Worm (Caenorhabditis elegans) whole organism, young adult: ENCODE measurements around the gene ZK643.2.
"Not testable (repeated sequence)": the region's sequence is repeated elsewhere in the genome, so short reads cannot be mapped to it uniquely, and the experiment has no call there.

Experiments used
- B0035.1 ChIP-seq: sonication (generic microtip); optimal IDR thresholded peaks from 2 replicates; lab custom pipeline; 2016; ENCODE audit warnings: missing genetic modification characterization, mild to moderate bottlenecking, missing compliant biosample characterization, missing genotype, missing genetic modification reagents
- F33H1.4 ChIP-seq: fragments of 200-800 bp; sonication (Bioruptor generic); IDR thresholded peaks from 2 replicates; pipeline ENCODE4 v1.3.6; 2022; ENCODE audit warnings: missing genetic modification reagents, missing genetic modification characterization, missing compliant biosample characterization
- F39B2.1 ChIP-seq: fragments of 200-800 bp; sonication (Bioruptor generic); IDR thresholded peaks from 2 replicates; pipeline ENCODE4 v1.3.6; 2022; ENCODE audit warnings: missing genetic modification reagents, missing genetic modification characterization, missing compliant biosample characterization
- F49E8.2 ChIP-seq: sonication (generic microtip); optimal IDR thresholded peaks from 3 replicates; lab custom pipeline; 2017; ENCODE audit warnings: missing genetic modification characterization, mild to moderate bottlenecking, missing compliant biosample characterization, antibody characterized with exemption, moderate library complexity; ENCODE audit not compliant: insufficient read depth
- Y67H2A.10 ChIP-seq: fragments of 200-800 bp; sonication (Bioruptor generic); conservative IDR thresholded peaks from 2 replicates; pipeline ENCODE4 v1.3.6; 2022; ENCODE audit warnings: missing genetic modification reagents, missing genetic modification characterization, missing compliant biosample characterization
- ZK185.1 ChIP-seq: sonication (generic microtip); optimal IDR thresholded peaks from 2 replicates; lab custom pipeline; 2016; ENCODE audit warnings: mild to moderate bottlenecking, missing genetic modification characterization, missing compliant biosample characterization; ENCODE audit not compliant: poor library complexity, severe bottlenecking
- akir-1 ChIP-seq: fragments of 200-800 bp; sonication (Bioruptor generic); optimal IDR thresholded peaks from 2 replicates; lab custom pipeline; 2018; ENCODE audit warnings: mild to moderate bottlenecking, missing genetic modification characterization, moderate library complexity, missing compliant biosample characterization
- aptf-2 ChIP-seq: fragments of 200-800 bp; sonication (Bioruptor generic); conservative IDR thresholded peaks from 2 replicates; pipeline ENCODE4 v1.3.6; 2022; ENCODE audit warnings: missing genetic modification reagents, missing genetic modification characterization, missing compliant biosample characterization
- aptf-3 ChIP-seq: fragments of 200-800 bp; sonication (Bioruptor generic); IDR thresholded peaks from 2 replicates; pipeline ENCODE4 v1.3.6; 2022; ENCODE audit warnings: missing genetic modification characterization, missing compliant biosample characterization
- attf-3 ChIP-seq: fragments of 200-800 bp; sonication (Bioruptor generic); conservative IDR thresholded peaks from 2 replicates; pipeline ENCODE4 v1.3.6; 2022; ENCODE audit warnings: missing genetic modification reagents, missing genetic modification characterization, missing compliant biosample characterization
- attf-5 ChIP-seq: fragments of 200-800 bp; sonication (Bioruptor generic); optimal IDR thresholded peaks from 2 replicates; lab custom pipeline; 2018; ENCODE audit warnings: mild to moderate bottlenecking, missing genetic modification characterization, missing compliant biosample characterization
- cebp-1 ChIP-seq, 2 experiments: fragments of 200-800 bp in 1 of 2; sonication (Bioruptor generic) in 1 of 2; sonication (generic microtip) in 1 of 2; IDR thresholded peaks in 1 of 2; optimal IDR thresholded peaks in 1 of 2; 2 replicates each; pipeline versions ENCODE4 v1.3.6 to Lab custom; 2017 to 2022; ENCODE audit warnings: missing compliant biosample characterization in 2 of 2, missing genetic modification characterization in 2 of 2, mild to moderate bottlenecking in 1 of 2, missing genetic modification reagents in 1 of 2, moderate library complexity in 1 of 2
- ceh-40 ChIP-seq: fragments of 200-800 bp; sonication (Bioruptor generic); IDR thresholded peaks from 2 replicates; pipeline ENCODE4 v1.3.6; 2022; ENCODE audit warnings: missing genetic modification characterization, missing compliant biosample characterization
- dpl-1 ChIP-seq: fragments of 150-350 bp; optimal IDR thresholded peaks from 2 replicates; lab custom pipeline; 2014; ENCODE audit warnings: missing biosample characterization, missing genetic modification reagents, missing genetic modification characterization
- egl-18 ChIP-seq: fragments of 200-800 bp; sonication (Bioruptor generic); IDR thresholded peaks from 2 replicates; pipeline ENCODE4 v1.3.6; 2022; ENCODE audit warnings: missing genetic modification reagents, missing genetic modification characterization, missing compliant biosample characterization
- egrh-3 ChIP-seq: fragments of 200-800 bp; sonication (Bioruptor generic); IDR thresholded peaks from 2 replicates; pipeline ENCODE4 v1.3.6; 2022; ENCODE audit warnings: missing genetic modification reagents, missing genetic modification characterization, missing compliant biosample characterization
- ekl-4 ChIP-seq: fragments of 200-800 bp; sonication (Bioruptor generic); IDR thresholded peaks from 2 replicates; pipeline ENCODE4 v1.3.6; 2022; ENCODE audit warnings: missing genetic modification reagents, missing genetic modification characterization, missing compliant biosample characterization
- ets-4 ChIP-seq: fragments of 200-800 bp; sonication (Bioruptor generic); optimal IDR thresholded peaks from 2 replicates; lab custom pipeline; 2018; ENCODE audit warnings: mild to moderate bottlenecking, missing genetic modification characterization, missing compliant biosample characterization
- hrde-1 ChIP-seq: sonication (generic microtip); optimal IDR thresholded peaks from 2 replicates; lab custom pipeline; 2016; ENCODE audit warnings: missing genetic modification characterization, mild to moderate bottlenecking, missing compliant biosample characterization, moderate library complexity, missing genotype, missing genetic modification reagents, borderline replicate concordance
- hsf-1 ChIP-seq: fragments of 200-800 bp; sonication (Bioruptor generic); IDR thresholded peaks from 2 replicates; pipeline ENCODE4 v1.3.6; 2022; ENCODE audit warnings: missing genetic modification reagents, missing genetic modification characterization, missing compliant biosample characterization
- lin-35 ChIP-seq, 3 experiments: fragments of 150-350 bp in 2 of 3; sonication (generic microtip) in 1 of 3; optimal IDR thresholded peaks; 2 replicates each; lab custom pipeline; 2014 to 2018; ENCODE audit warnings: missing biosample characterization in 3 of 3, missing genetic modification characterization in 3 of 3, missing genetic modification reagents in 3 of 3
- lin-40 ChIP-seq: sonication (generic microtip); optimal IDR thresholded peaks from 2 replicates; lab custom pipeline; 2016; ENCODE audit warnings: missing genetic modification characterization, mild to moderate bottlenecking, missing compliant biosample characterization, missing genotype, missing genetic modification reagents
- lir-1 ChIP-seq: fragments of 200-800 bp; sonication (Bioruptor generic); conservative IDR thresholded peaks from 2 replicates; pipeline ENCODE4 v1.3.6; 2022; ENCODE audit warnings: missing genetic modification reagents, missing genetic modification characterization, missing compliant biosample characterization
- lsy-27 ChIP-seq: sonication (generic microtip); optimal IDR thresholded peaks from 2 replicates; lab custom pipeline; 2017; ENCODE audit warnings: missing genetic modification characterization, mild to moderate bottlenecking, missing compliant biosample characterization, antibody characterized with exemption, missing genotype, borderline replicate concordance; ENCODE audit not compliant: insufficient read depth
- madf-10 ChIP-seq: sonication (generic microtip); optimal IDR thresholded peaks from 2 replicates; lab custom pipeline; 2016; ENCODE audit warnings: mild to moderate bottlenecking, missing genetic modification characterization, missing compliant biosample characterization
- madf-3 ChIP-seq: fragments of 200-800 bp; sonication (Bioruptor generic); IDR thresholded peaks from 2 replicates; pipeline ENCODE4 v1.3.6; 2022; ENCODE audit warnings: missing genetic modification reagents, missing genetic modification characterization, missing compliant biosample characterization
- madf-6 ChIP-seq: fragments of 200-800 bp; sonication (Bioruptor generic); IDR thresholded peaks from 2 replicates; pipeline ENCODE4 v1.3.6; 2022; ENCODE audit warnings: missing genetic modification reagents, missing genetic modification characterization, missing compliant biosample characterization
- madf-8 ChIP-seq: fragments of 200-800 bp; sonication (Bioruptor generic); conservative IDR thresholded peaks from 2 replicates; pipeline ENCODE4 v1.3.6; 2022; ENCODE audit warnings: missing genetic modification reagents, missing genetic modification characterization, missing compliant biosample characterization
- mcd-1 ChIP-seq: fragments of 200-800 bp; sonication (Bioruptor generic); IDR thresholded peaks from 2 replicates; pipeline ENCODE4 v1.3.6; 2022; ENCODE audit warnings: missing genetic modification reagents, missing genetic modification characterization, missing compliant biosample characterization
- nfya-1 ChIP-seq: sonication (generic microtip); optimal IDR thresholded peaks from 2 replicates; lab custom pipeline; 2017; ENCODE audit warnings: antibody characterized with exemption, missing compliant biosample characterization, missing genetic modification characterization, borderline replicate concordance; ENCODE audit not compliant: insufficient read depth
- nhr-27 ChIP-seq: fragments of 200-800 bp; sonication (Bioruptor generic); optimal IDR thresholded peaks from 2 replicates; lab custom pipeline; 2018; ENCODE audit warnings: mild to moderate bottlenecking, missing genetic modification characterization, moderate library complexity, missing compliant biosample characterization
- nhr-80 ChIP-seq: sonication (generic microtip); optimal IDR thresholded peaks from 2 replicates; lab custom pipeline; 2016; ENCODE audit warnings: missing genetic modification characterization, missing compliant biosample characterization
- rcor-1 ChIP-seq: fragments of 200-800 bp; sonication (Bioruptor generic); IDR thresholded peaks from 2 replicates; pipeline ENCODE4 v1.3.6; 2022; ENCODE audit warnings: missing genetic modification reagents, missing genetic modification characterization, missing compliant biosample characterization
- snpc-1.1 ChIP-seq: sonication (generic microtip); optimal IDR thresholded peaks from 2 replicates; lab custom pipeline; 2017; ENCODE audit warnings: missing genetic modification characterization, mild to moderate bottlenecking, missing compliant biosample characterization, antibody characterized with exemption, moderate library complexity, missing genotype, missing genetic modification reagents; ENCODE audit not compliant: insufficient read depth
- somi-1 ChIP-seq: fragments of 200-800 bp; sonication (Bioruptor generic); optimal IDR thresholded peaks from 2 replicates; lab custom pipeline; 2018; ENCODE audit warnings: mild to moderate bottlenecking, missing genetic modification characterization, missing compliant biosample characterization
- sptf-2 ChIP-seq: fragments of 200-800 bp; sonication (Bioruptor generic); optimal IDR thresholded peaks from 2 replicates; lab custom pipeline; 2018; ENCODE audit warnings: mild to moderate bottlenecking, missing genetic modification characterization, missing compliant biosample characterization
- tlf-1 ChIP-seq: fragments of 200-800 bp; sonication (Bioruptor generic); optimal IDR thresholded peaks from 2 replicates; lab custom pipeline; 2018; ENCODE audit warnings: mild to moderate bottlenecking, missing genetic modification characterization, missing compliant biosample characterization
- ztf-25 ChIP-seq: fragments of 200-800 bp; sonication (Bioruptor generic); IDR thresholded peaks from 2 replicates; pipeline ENCODE4 v1.3.6; 2022; ENCODE audit warnings: missing genetic modification reagents, missing genetic modification characterization, missing compliant biosample characterization

The ZK643.2 gene

DNA sequence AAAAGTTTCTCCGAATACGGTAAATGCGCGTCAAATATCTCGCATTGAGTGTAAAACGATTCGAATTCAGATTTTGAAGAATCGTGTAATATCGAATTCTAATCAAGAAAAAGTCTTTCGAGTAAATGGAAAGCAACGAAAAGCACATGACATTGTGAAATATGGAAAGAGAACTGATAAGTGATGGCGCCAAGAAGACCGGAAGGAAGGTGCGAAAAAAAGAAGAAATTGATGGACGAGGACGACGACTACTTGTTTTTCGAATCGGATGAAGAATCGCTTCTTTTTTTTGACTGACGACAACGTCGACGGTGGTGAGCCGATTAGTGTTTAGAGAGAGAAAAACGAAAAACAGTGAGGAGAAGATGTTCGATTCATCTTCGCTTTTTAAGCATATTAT is 29.6 kb downstream of the ZK643.2 start:
- TF ChIP-seq nhr-80 (tag; lab: Kevin White, UChicago) = peak; percentile 68
- TF ChIP-seq attf-3 (GFP tag; lab: Robert Waterston, UW) = no peak
- no peak for TF ChIP-seq cebp-1 (GFP tag; IDR thresholded peaks at IDR 0.05; lab: Robert Waterston, UW)
- TF ChIP-seq cebp-1 (tag; optimal IDR thresholded peaks at IDR 0.05; lab: Kevin White, UChicago) = peak; percentile 62

DNA sequence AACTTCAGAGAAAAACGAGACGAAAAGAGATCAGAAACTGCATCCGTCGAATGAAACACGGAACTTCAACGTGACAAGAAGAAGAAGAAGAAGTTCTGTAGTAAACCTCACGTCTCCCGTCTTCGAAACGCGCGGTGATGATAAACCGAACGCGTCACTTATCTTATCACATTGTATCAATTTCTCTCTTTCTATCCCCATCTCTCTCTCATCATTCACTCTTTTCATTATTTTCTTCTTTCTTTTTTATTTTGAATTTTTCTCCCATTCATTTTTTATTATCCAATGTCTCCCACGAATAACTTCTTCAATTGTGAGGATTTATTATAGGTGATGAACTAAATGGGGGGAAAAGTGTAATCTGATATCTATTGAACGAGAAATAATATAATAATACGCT is 30.5 kb downstream of the ZK643.2 start:
- TF ChIP-seq lin-40 (tag; lab: Kevin White, UChicago) (peak; percentile 61), somi-1 (GFP tag; lab: Kevin White, UChicago) (peak; percentile 73), tlf-1 (GFP tag; lab: Kevin White, UChicago) (no peak), dpl-1 (GFP tag; lab: Kevin White, UChicago) (no peak), aptf-2 (no peak), attf-5 (GFP tag; lab: Kevin White, UChicago) (no peak), ets-4 (GFP tag; lab: Kevin White, UChicago) (no peak), cebp-1 (GFP tag; IDR thresholded peaks at IDR 0.05; lab: Robert Waterston, UW) (no peak), cebp-1 (tag; optimal IDR thresholded peaks at IDR 0.05; lab: Kevin White, UChicago) (peak; percentile 10), madf-3 (GFP tag; lab: Robert Waterston, UW) (no peak), mcd-1 (GFP tag; lab: Robert Waterston, UW) (no peak)

ce11 chrIII:8988061-8988460 is 31.7 kb downstream of the ZK643.2 start:
- no peak for TF ChIP-seq F39B2.1
- TF ChIP-seq, all 124 proteins: peak for 0

DNA sequence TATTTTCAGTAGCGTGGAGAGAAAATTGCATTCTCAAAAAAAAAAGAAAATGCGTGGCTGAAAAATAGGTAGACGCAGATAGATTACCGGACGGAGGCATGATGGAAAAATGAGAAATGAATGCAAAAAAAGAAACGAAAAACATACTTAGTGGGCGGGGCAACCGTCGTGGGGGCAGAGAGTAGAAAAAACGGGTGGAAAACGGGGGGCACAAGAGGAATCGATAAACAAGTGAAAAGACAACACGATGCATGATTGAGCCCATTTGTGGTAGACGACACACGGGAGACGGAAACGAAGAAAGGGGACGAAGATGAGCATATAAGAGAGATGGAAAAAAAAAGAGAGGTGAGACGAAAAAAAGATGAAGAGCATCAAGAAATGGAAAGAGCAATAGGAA is 32.2 kb downstream of the ZK643.2 start:
- TF ChIP-seq somi-1 (GFP tag; lab: Kevin White, UChicago) = no peak
- no peak for TF ChIP-seq B0035.1 (tag; lab: Kevin White, UChicago)
- TF ChIP-seq hrde-1 (tag; lab: Kevin White, UChicago) = no peak
- no peak for TF ChIP-seq egrh-3
- 0 out of 2 replicates have a peak, but pooled peaks have one; percentile 7 for TF ChIP-seq hsf-1 (GFP tag; lab: Robert Waterston, UW)
- no peak for TF ChIP-seq sptf-2
- TF ChIP-seq aptf-3 (GFP tag; lab: Robert Waterston, UW) = no peak
- TF ChIP-seq egl-18 (GFP tag; lab: Robert Waterston, UW) = no peak
- no peak for TF ChIP-seq akir-1 (GFP tag; lab: Kevin White, UChicago)
- no peak for TF ChIP-seq lir-1 (GFP tag; lab: Robert Waterston, UW)
- peak in 1 of 3 experiments; percentile 3 for TF ChIP-seq lin-35 (GFP tag; optimal IDR thresholded peaks at IDR 0.05; lab: Kevin White, UChicago)

DNA sequence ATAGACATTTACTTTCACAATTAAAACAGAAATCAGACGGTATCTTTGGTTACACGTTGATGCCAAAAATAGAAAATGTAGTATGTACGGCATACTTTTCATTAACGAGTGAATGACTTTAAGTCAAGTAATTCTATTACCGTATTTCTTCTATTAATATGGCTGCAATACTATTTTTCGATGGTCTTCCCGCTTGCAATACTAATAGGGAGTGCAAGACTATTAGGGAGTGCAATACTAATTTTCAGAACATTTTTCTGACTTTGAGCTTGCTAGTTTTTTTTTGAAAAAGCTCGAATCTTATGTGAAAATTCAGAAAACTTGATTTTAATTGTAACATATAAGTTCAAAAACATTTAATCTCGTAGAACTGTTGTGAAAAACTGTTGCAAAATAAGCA is 33.4 kb downstream of the ZK643.2 start, which contains the start of gene R08D7.7:
Gene R08D7.7 (plus strand): TSS at position 301 of the 400 bp plus-strand sequence.
- TF ChIP-seq snpc-1.1 (tag; lab: Kevin White, UChicago); ets-4 (GFP tag; lab: Kevin White, UChicago); ZK185.1 (tag; lab: Kevin White, UChicago): not testable (repeated sequence)

DNA sequence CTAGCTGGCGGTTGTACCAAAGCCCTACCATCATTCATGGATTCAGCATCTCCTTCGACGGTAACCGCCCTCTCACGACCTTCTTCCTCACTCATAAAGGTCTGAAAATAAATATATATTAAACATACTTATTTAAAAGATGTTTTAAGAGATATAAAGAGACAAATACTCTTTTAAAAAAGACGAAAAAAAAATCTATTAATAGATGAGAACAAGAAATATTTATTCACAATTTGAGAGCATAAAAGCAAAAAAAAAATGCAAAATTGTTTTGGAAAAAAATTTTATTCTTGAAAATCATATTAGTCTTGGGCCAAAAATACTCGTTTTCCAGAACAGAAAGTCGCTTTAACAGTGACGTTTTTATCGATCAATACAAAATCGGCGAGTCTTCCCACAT is 40.3 kb downstream of the ZK643.2 start, which contains the start of gene skat-1:
Gene skat-1 (minus strand): TSS at position 101 of the 400 bp plus-strand sequence.
- TF ChIP-seq rcor-1 (no peak), lin-35 (GFP tag; optimal IDR thresholded peaks at IDR 0.05; lab: Kevin White, UChicago) (no peak), nfya-1 (tag; lab: Kevin White, UChicago) (no peak), madf-10 (tag; lab: Kevin White, UChicago) (no peak), Y67H2A.10 (GFP tag; lab: Robert Waterston, UW) (no peak), ekl-4 (GFP tag; lab: Robert Waterston, UW) (no peak), F33H1.4 (GFP tag; lab: Robert Waterston, UW) (no peak), ztf-25 (GFP tag; lab: Robert Waterston, UW) (no peak), nhr-27 (tag; lab: Kevin White, UChicago) (no peak), lsy-27 (tag; lab: Kevin White, UChicago) (no peak), madf-8 (GFP tag; lab: Robert Waterston, UW) (no peak), F49E8.2 (tag; lab: Kevin White, UChicago) (no peak), ceh-40 (GFP tag; lab: Robert Waterston, UW) (no peak), madf-6 (GFP tag; lab: Robert Waterston, UW) (no peak)
